Fruit fly (Drosophila melanogaster): ENCODE data around the gene CG9281.
A peak's percentile ranks its signal among the peaks of the same experiment; 100 is the strongest.

dm6 chrX:15740881-15741280 is 30.5 kb upstream of the CG9281 start:
- no peak for TF ChIP-seq fkh (GFP tag; optimal IDR thresholded peaks at IDR 0.05)
- TF ChIP-seq Eip93F (GFP tag; optimal IDR thresholded peaks at IDR 0.05), result no peak
- 0 out of 2 replicates have a peak, but pooled peaks have one; percentile 6 for TF ChIP-seq CG15336 (GFP tag; IDR thresholded peaks at IDR 0.05)
- TF ChIP-seq CG6808 (GFP tag; optimal IDR thresholded peaks at IDR 0.05), result no peak
- peak; percentile 47 for TF ChIP-seq svp (GFP tag)
- TF ChIP-seq cyc (GFP tag; optimal IDR thresholded peaks at IDR 0.05), result no peak
- TF ChIP-seq OdsH (GFP tag; optimal IDR thresholded peaks at IDR 0.05), result no peak
- no peak for TF ChIP-seq CG10631 (GFP tag; optimal IDR thresholded peaks at IDR 0.05)
- no peak for TF ChIP-seq CG4318 (GFP tag; optimal IDR thresholded peaks at IDR 0.05)
